Fruit fly (Drosophila melanogaster) whole organism: Measurements from ENCODE around the gene mfr.

Source experiments
- CG8478 ChIP-seq: fragments of >200 bp; optimal IDR thresholded peaks from 2 replicates; lab custom pipeline; 2018; ENCODE audit warnings: inconsistent platforms
- Dll ChIP-seq: fragments of >200 bp; optimal IDR thresholded peaks from 2 replicates; lab custom pipeline; 2017
- EcR ChIP-seq, 2 experiments: fragments of >200 bp; optimal IDR thresholded peaks; 2 replicates each; lab custom pipeline; 2017; ENCODE audit warnings: missing biosample characterization in 2 of 2, missing genetic modification characterization in 2 of 2, missing genetic modification reagents in 2 of 2
- pan ChIP-seq: fragments of >200 bp; optimal IDR thresholded peaks from 2 replicates; lab custom pipeline; 2017
- psq ChIP-seq: fragments of >200 bp; optimal IDR thresholded peaks from 2 replicates; lab custom pipeline; 2017
- usp ChIP-seq: fragments of >200 bp; optimal IDR thresholded peaks from 2 replicates; lab custom pipeline; 2017; ENCODE audit warnings: missing biosample characterization, missing genetic modification characterization, mixed read lengths

The mfr gene

dm6 chr3L:8856875-8857274, 55.6 kb downstream of the mfr start:
- TF ChIP-seq Dll (lab: Kevin White, UChicago) (no peak), pan (no peak), usp (no peak), EcR (GFP tag; optimal IDR thresholded peaks at IDR 0.05; lab: Kevin White, UChicago) (no peak), CG8478 (lab: Kevin White, UChicago) (no peak), psq (lab: Kevin White, UChicago) (no peak)
